Worm (Caenorhabditis elegans) whole organism, L4/young adult: ENCODE results near the gene T21C9.13.

Experiments
- W03F9.2 ChIP-seq: fragments of 150-350 bp; optimal IDR thresholded peaks from 2 replicates; lab custom pipeline; 2014; ENCODE audit warnings: missing biosample characterization, missing genetic modification characterization
- dao-5 ChIP-seq: sonication (generic microtip); optimal IDR thresholded peaks from 2 replicates; lab custom pipeline; 2016; ENCODE audit warnings: missing genotype, missing genetic modification characterization, moderate library complexity, missing compliant biosample characterization
- him-1 ChIP-seq: sonication (generic microtip); optimal IDR thresholded peaks from 2 replicates; lab custom pipeline; 2016; ENCODE audit warnings: missing genotype, missing genetic modification reagents, missing genetic modification characterization, missing compliant biosample characterization

- no peak for TF ChIP-seq him-1 (tag; lab: Kevin White, UChicago)
- TF ChIP-seq W03F9.2 (tag; lab: Kevin White, UChicago) = no peak
- TF ChIP-seq dao-5 = no peak
Observed at ce11 chrV:10630497-10630896, 33.4 kb downstream of the T21C9.13 start.
